Worm (Caenorhabditis elegans): ENCODE results near the gene K04E7.1.

- TF ChIP-seq him-1 (tag; optimal IDR thresholded peaks at IDR 0.05) (no peak), dao-5 (tag; optimal IDR thresholded peaks at IDR 0.05) (no peak)
Observed at ce11 chrX:6420681-6421080, 41.1 kb upstream of the K04E7.1 start, which contains the start of gene K10C2.12.
